Worm (Caenorhabditis elegans) whole organism, L4/young adult: ENCODE data around the gene C42D4.3.

Experiments
- W03F9.2 ChIP-seq: fragments of 150-350 bp; optimal IDR thresholded peaks from 2 replicates; lab custom pipeline; 2014; ENCODE audit warnings: missing biosample characterization, missing genetic modification characterization
- dao-5 ChIP-seq: sonication (generic microtip); optimal IDR thresholded peaks from 2 replicates; lab custom pipeline; 2016; ENCODE audit warnings: missing genotype, missing genetic modification characterization, moderate library complexity, missing compliant biosample characterization
- him-1 ChIP-seq: sonication (generic microtip); optimal IDR thresholded peaks from 2 replicates; lab custom pipeline; 2016; ENCODE audit warnings: missing genotype, missing genetic modification reagents, missing genetic modification characterization, missing compliant biosample characterization

C42D4.3 gene

DNA sequence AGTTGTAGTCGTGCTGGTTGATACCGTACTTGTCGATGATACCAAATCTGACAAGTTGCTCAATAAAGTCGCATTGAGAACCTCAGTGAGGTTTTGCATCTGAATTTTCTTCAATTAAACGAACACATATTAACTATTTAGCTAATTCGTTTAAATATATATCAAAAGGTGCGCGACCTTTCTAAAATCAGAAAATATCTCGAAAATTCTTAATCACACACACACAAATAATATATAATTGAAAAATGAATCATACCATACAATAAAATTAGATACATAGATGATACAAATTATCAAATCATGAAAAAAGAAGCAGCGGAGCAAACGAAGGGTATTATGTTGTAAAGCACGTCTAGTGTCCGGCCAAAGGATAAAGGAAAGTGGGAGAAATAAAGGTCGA, 49.2 kb downstream of the C42D4.3 start, which contains the start of gene D2024.5:
Gene D2024.5 (minus strand): TSS at position 101 of the 400 bp plus-strand sequence.
- TF ChIP-seq W03F9.2 (tag; lab: Kevin White, UChicago) (no peak), him-1 (tag; lab: Kevin White, UChicago) (no peak), dao-5 (no peak)
